Worm (Caenorhabditis elegans): Measurements from ENCODE around the gene Y39G8B.13.

DNA sequence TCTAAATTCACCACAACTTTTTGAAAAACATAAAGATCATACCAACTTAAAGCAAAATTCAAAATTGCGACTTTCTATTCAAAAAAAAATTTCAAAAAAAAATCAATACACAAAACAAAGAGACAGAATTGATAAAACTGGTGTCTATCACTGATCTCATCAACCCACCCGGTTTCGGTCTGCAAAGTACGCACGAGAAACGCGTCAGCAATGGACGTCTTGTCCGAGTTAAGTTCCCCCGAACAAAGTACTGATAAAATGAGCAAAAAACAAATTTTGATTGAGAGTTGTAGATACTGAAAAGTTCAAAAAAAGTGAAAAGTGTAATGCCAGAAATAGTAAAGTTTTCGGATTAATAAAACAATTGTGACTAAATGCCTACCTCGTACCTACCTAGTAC is 24.5 kb downstream of the Y39G8B.13 start:
- TF ChIP-seq nhr-19 (GFP tag; conservative IDR thresholded peaks at IDR 0.05), result no peak
- no peak for TF ChIP-seq nhr-77 (tag; optimal IDR thresholded peaks at IDR 0.05)
- no peak for TF ChIP-seq hlh-17 (GFP tag; optimal IDR thresholded peaks at IDR 0.05; ENCODE audit: borderline replicate concordance)
- TF ChIP-seq pqm-1 (tag; optimal IDR thresholded peaks at IDR 0.05), result no peak
- TF ChIP-seq unc-86 (tag; optimal IDR thresholded peaks at IDR 0.05), result no peak
- no peak for TF ChIP-seq jun-1 (tag; optimal IDR thresholded peaks at IDR 0.05)
- TF ChIP-seq fos-1 (tag; optimal IDR thresholded peaks at IDR 0.05), result no peak
- TF ChIP-seq fkh-10 (GFP tag; optimal IDR thresholded peaks at IDR 0.05), result no peak
